Worm (Caenorhabditis elegans) whole organism, early embryonic: Measurements from ENCODE around the gene T22B3.3.

ENCODE experiments used
- B0310.2 ChIP-seq: sonication (generic microtip); optimal IDR thresholded peaks from 2 replicates; lab custom pipeline; 2016; ENCODE audit warnings: mild to moderate bottlenecking, missing genetic modification characterization, missing compliant biosample characterization
- F13C5.2 ChIP-seq: sonication (generic microtip); optimal IDR thresholded peaks from 2 replicates; lab custom pipeline; 2017; ENCODE audit warnings: mild to moderate bottlenecking, missing genetic modification characterization, inconsistent platforms, missing compliant biosample characterization
- aly-1 ChIP-seq: sonication (generic microtip); optimal IDR thresholded peaks from 2 replicates; lab custom pipeline; 2016; ENCODE audit warnings: missing genetic modification characterization, missing compliant biosample characterization
- ama-1 ChIP-seq: fragments of 150-350 bp; optimal IDR thresholded peaks from 2 replicates; lab custom pipeline; 2014
- ceh-13 ChIP-seq: fragments of 200-800 bp; sonication (Bioruptor generic); optimal IDR thresholded peaks from 2 replicates; lab custom pipeline; 2018; ENCODE audit warnings: mild to moderate bottlenecking, missing genetic modification characterization, missing compliant biosample characterization
- ceh-36 ChIP-seq: sonication (generic microtip); optimal IDR thresholded peaks from 2 replicates; lab custom pipeline; 2016; ENCODE audit warnings: missing genetic modification characterization, inconsistent platforms, missing compliant biosample characterization
- ets-7 ChIP-seq: sonication (generic microtip); optimal IDR thresholded peaks from 2 replicates; lab custom pipeline; 2016; ENCODE audit warnings: missing genotype, missing genetic modification characterization, missing compliant biosample characterization
- flt-1 ChIP-seq: fragments of 200-800 bp; sonication (Bioruptor generic); IDR thresholded peaks from 2 replicates; pipeline ENCODE4 v1.3.6; 2022; ENCODE audit warnings: missing genetic modification characterization, missing compliant biosample characterization
- hmbx-1 ChIP-seq: sonication (generic microtip); optimal IDR thresholded peaks from 2 replicates; lab custom pipeline; 2016; ENCODE audit warnings: mild to moderate bottlenecking, missing genetic modification characterization, missing compliant biosample characterization
- hmg-4 ChIP-seq: fragments of 200-800 bp; sonication (Bioruptor generic); optimal IDR thresholded peaks from 2 replicates; lab custom pipeline; 2018; ENCODE audit warnings: mild to moderate bottlenecking, missing genetic modification characterization, missing compliant biosample characterization
- hnd-1 ChIP-seq: sonication (generic microtip); optimal IDR thresholded peaks from 2 replicates; lab custom pipeline; 2016; ENCODE audit warnings: missing genetic modification characterization, missing compliant biosample characterization
- pes-1 ChIP-seq: fragments of 200-800 bp; sonication (Bioruptor generic); IDR thresholded peaks from 2 replicates; pipeline ENCODE4 v1.3.6; 2022; ENCODE audit warnings: missing genetic modification reagents, missing genetic modification characterization, missing compliant biosample characterization
- scrt-1 ChIP-seq: fragments of 200-800 bp; sonication (Bioruptor generic); IDR thresholded peaks from 2 replicates; pipeline ENCODE4 v1.3.6; 2022; ENCODE audit warnings: missing genetic modification characterization, missing compliant biosample characterization
- sea-1 ChIP-seq: fragments of 200-800 bp; sonication (Bioruptor generic); conservative IDR thresholded peaks from 2 replicates; pipeline ENCODE4 v1.3.6; 2022; ENCODE audit warnings: missing genetic modification characterization, missing compliant biosample characterization
- tbx-11 ChIP-seq: fragments of 200-800 bp; sonication (Bioruptor generic); IDR thresholded peaks from 2 replicates; pipeline ENCODE4 v1.3.6; 2022; ENCODE audit warnings: missing genetic modification characterization, missing compliant biosample characterization
- tbx-37 ChIP-seq: fragments of 200-800 bp; sonication (Bioruptor generic); conservative IDR thresholded peaks from 2 replicates; pipeline ENCODE4 v1.3.6; 2022; ENCODE audit warnings: missing genetic modification reagents, missing genetic modification characterization, missing compliant biosample characterization
- tra-4 ChIP-seq: sonication (generic microtip); optimal IDR thresholded peaks from 2 replicates; lab custom pipeline; 2017; ENCODE audit warnings: missing genetic modification characterization, missing compliant biosample characterization

T22B3.3 gene

DNA sequence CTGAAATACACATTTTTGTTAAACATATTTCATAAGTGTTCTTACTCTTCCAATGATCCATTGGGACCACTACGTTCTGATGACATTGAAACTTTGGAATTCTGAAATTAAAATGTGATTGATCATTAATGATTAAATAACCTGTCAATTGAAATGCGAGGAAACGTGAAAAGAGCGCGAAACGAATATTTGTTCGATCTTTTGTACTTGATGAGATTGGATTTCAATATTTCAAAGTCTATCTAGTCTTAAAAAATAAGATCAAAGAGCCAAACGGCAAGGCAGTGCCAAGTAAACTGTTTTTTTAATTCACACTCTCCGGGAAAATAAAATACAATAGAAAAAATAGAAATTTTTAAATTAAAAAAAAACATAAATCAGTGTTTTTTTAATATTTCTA lies 21.7 kb downstream of the T22B3.3 start, which contains the start of gene ZK792.4:
Gene ZK792.4, minus strand, starts transcription at position 101 of the 400 bp plus-strand sequence.
- TF ChIP-seq tbx-11 (no peak), sea-1 (GFP tag; lab: Robert Waterston, UW) (no peak), pes-1 (GFP tag; lab: Robert Waterston, UW) (no peak), F13C5.2 (tag; lab: Kevin White, UChicago) (no peak), B0310.2 (tag; lab: Kevin White, UChicago) (no peak), hmbx-1 (tag; lab: Kevin White, UChicago) (no peak)

DNA sequence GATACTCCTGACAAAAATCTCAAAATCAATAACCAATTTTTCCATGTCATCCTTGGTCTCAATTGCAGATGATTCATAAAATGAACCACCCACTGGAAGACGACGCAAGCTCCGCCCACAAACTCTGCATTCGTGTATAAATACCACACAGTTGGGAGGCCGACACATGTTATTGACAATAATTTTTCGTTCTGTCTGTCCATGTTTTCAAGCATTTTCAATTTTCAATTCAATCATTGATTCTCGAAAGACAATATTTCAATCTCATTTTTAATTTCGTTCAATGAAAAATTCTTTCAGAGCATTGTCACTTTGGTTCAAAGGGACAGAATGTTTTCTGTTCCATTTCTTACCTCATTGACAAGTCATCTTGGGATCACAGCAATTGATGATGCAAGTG lies 27.5 kb downstream of the T22B3.3 start, which contains the start of gene inx-9:
Gene inx-9, plus strand, starts transcription at position 301 of the 400 bp plus-strand sequence.
- TF ChIP-seq hnd-1 (tag; lab: Kevin White, UChicago) = no peak
- no peak for TF ChIP-seq tbx-11
- no peak for TF ChIP-seq flt-1

DNA sequence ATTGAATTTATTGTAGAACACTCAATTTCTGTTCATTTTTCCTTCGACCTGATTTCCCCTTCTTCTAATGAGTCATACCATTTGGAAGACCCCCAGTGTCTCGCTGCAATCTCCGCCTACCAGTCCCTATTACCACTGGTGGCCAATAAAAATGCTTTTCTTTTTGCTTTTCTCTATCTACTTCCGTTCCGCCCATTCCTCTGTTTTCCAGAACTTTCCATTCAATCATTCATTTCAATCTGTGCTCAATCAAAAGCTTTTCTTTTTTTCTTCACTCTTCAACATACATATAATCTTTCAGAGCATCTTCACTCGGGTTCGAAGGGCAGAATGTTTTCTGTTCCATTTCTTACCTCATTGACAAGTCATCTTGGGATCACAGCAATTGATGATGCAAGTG lies 30.0 kb downstream of the T22B3.3 start, which contains the start of gene inx-8:
Gene inx-8, plus strand, starts transcription at position 301 of the 400 bp plus-strand sequence.
- TF ChIP-seq tbx-11 = no peak
- TF ChIP-seq hnd-1 (tag; lab: Kevin White, UChicago) = no peak
- TF ChIP-seq ets-7 = no peak
- no peak for TF ChIP-seq sea-1 (GFP tag; lab: Robert Waterston, UW)
- TF ChIP-seq ama-1 (lab: Kevin White, UChicago) = no peak
- TF ChIP-seq flt-1 = no peak
- no peak for TF ChIP-seq ceh-13 (GFP tag; lab: Kevin White, UChicago)
- no peak for TF ChIP-seq hmbx-1 (tag; lab: Kevin White, UChicago)
- TF ChIP-seq F13C5.2 (tag; lab: Kevin White, UChicago) = no peak
- TF ChIP-seq hmg-4 = no peak
- no peak for TF ChIP-seq pes-1 (GFP tag; lab: Robert Waterston, UW)
- TF ChIP-seq tra-4 (tag; lab: Kevin White, UChicago) = no peak
- TF ChIP-seq ceh-36 = no peak
- TF ChIP-seq B0310.2 (tag; lab: Kevin White, UChicago) = no peak
- no peak for TF ChIP-seq aly-1 (tag; lab: Kevin White, UChicago)
- TF ChIP-seq tbx-37 (GFP tag; lab: Robert Waterston, UW) = no peak
- TF ChIP-seq scrt-1 (GFP tag; lab: Robert Waterston, UW) = no peak

ce11 chrIV:11668001-11668400 lies 35.6 kb downstream of the T22B3.3 start, which contains the start of gene atg-4.2:
TSS of gene atg-4.2 (plus strand) at chrIV:11668024.
- TF ChIP-seq tbx-37 (GFP tag; lab: Robert Waterston, UW) = no peak

ce11 chrIV:11665010-11665409 lies 38.6 kb downstream of the T22B3.3 start, which contains the start of gene ZK809.9:
TSS of gene ZK809.9 (plus strand) at chrIV:11665310.
- no peak for TF ChIP-seq flt-1
- no peak for TF ChIP-seq hnd-1 (tag; lab: Kevin White, UChicago)
- no peak for TF ChIP-seq ets-7
- TF ChIP-seq tra-4 (tag; lab: Kevin White, UChicago) = no peak
- TF ChIP-seq scrt-1 (GFP tag; lab: Robert Waterston, UW) = no peak
- TF ChIP-seq B0310.2 (tag; lab: Kevin White, UChicago) = no peak
- TF ChIP-seq hmg-4 = no peak
- no peak for TF ChIP-seq ceh-36
- no peak for TF ChIP-seq pes-1 (GFP tag; lab: Robert Waterston, UW)
- no peak for TF ChIP-seq sea-1 (GFP tag; lab: Robert Waterston, UW)
- TF ChIP-seq aly-1 (tag; lab: Kevin White, UChicago) = no peak
- no peak for TF ChIP-seq tbx-37 (GFP tag; lab: Robert Waterston, UW)
- TF ChIP-seq ama-1 (lab: Kevin White, UChicago) = no peak
- TF ChIP-seq F13C5.2 (tag; lab: Kevin White, UChicago) = no peak
- TF ChIP-seq ceh-13 (GFP tag; lab: Kevin White, UChicago) = no peak
- no peak for TF ChIP-seq hmbx-1 (tag; lab: Kevin White, UChicago)
- TF ChIP-seq tbx-11 = no peak

DNA sequence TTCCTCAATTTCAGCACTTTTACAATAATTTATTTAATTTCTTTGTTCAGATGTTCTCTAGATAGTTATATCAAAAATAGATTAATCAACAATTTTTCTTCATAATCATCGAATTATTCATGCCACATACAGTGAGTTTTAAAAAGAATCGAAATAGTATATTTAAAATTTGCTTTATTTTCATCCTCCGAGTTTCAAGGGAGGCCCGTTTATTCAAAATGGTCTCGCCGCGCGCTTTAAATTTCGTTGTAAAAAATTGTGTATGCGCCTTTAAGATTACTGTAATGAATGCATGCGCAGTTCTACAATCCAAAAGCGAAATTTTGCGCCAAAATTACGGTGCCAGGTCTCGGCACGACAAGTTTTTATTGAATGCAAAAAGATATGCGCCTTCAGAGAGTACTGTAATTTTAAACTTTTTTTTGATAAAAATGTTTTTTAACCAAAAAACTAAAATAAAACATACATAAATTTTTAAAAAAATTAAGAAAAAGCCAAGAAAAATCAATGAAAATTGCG lies 43.7 kb downstream of the T22B3.3 start, which contains the start of gene ZK792.1:
Gene ZK792.1, plus strand, starts transcription at position 51 of the 519 bp plus-strand sequence.
- no peak for TF ChIP-seq ceh-13 (GFP tag; lab: Kevin White, UChicago)
- TF ChIP-seq tbx-37 (GFP tag; lab: Robert Waterston, UW) = no peak
- TF ChIP-seq hnd-1 (tag; lab: Kevin White, UChicago) = no peak
- TF ChIP-seq hmbx-1 (tag; lab: Kevin White, UChicago) = no peak
- TF ChIP-seq sea-1 (GFP tag; lab: Robert Waterston, UW) = no peak
- TF ChIP-seq pes-1 (GFP tag; lab: Robert Waterston, UW) = no peak
- no peak for TF ChIP-seq ama-1 (lab: Kevin White, UChicago)

DNA sequence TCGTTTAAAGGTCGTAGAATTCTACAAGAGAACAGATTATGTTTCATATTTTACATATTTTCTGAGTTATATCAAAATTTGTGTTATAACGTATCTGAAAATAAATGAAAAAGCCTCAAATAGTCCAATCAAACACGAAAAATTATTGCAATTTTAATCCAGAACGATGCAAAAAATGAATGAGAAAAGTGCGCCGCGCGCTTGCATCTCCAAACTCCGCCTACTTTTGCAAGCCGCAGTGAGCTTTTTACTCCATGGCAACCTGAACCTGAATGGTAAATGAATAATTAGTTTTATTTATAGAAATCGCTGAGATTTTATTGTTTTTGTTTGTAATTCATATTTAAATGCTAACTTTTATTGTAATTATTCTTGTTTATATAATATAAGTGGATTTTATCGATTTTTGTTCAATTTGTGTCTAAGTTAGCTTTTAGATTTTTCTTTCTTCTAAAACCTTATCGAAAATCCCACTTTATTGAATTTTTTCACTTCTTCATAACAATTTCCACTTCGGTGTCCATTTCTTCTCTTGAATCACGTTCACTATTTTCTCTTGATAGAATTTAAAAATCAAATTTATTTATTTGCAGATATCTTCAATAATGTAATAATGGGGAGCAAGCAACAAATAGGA lies 47.3 kb downstream of the T22B3.3 start, which contains the start of gene ZK809.5:
Gene ZK809.5, plus strand, starts transcription at position 587 of the 637 bp plus-strand sequence.
- no peak for TF ChIP-seq aly-1 (tag; lab: Kevin White, UChicago)
- TF ChIP-seq hmg-4 = no peak
- no peak for TF ChIP-seq hnd-1 (tag; lab: Kevin White, UChicago)

ce11 chrIV:11655370-11655769 lies 48.2 kb downstream of the T22B3.3 start, which contains the start of gene ent-1:
TSS of gene ent-1 (minus strand) at chrIV:11655470.
- no peak for TF ChIP-seq tra-4 (tag; lab: Kevin White, UChicago)
- TF ChIP-seq scrt-1 (GFP tag; lab: Robert Waterston, UW) = no peak
- no peak for TF ChIP-seq hmbx-1 (tag; lab: Kevin White, UChicago)
- no peak for TF ChIP-seq ama-1 (lab: Kevin White, UChicago)
- no peak for TF ChIP-seq B0310.2 (tag; lab: Kevin White, UChicago)
- no peak for TF ChIP-seq aly-1 (tag; lab: Kevin White, UChicago)
- TF ChIP-seq ets-7 = no peak
- no peak for TF ChIP-seq tbx-37 (GFP tag; lab: Robert Waterston, UW)
- no peak for TF ChIP-seq sea-1 (GFP tag; lab: Robert Waterston, UW)
- no peak for TF ChIP-seq tbx-11
